Fruit fly (Drosophila melanogaster) whole organism, wandering third instar larva: ENCODE results near the gene AstA-R1.

Experiments used
- Abd-B ChIP-seq: fragments of >200 bp; optimal IDR thresholded peaks from 2 replicates; lab custom pipeline; 2017; ENCODE audit warnings: missing biosample characterization, missing genetic modification characterization
- GATAd ChIP-seq: sonication (Bioruptor generic); optimal IDR thresholded peaks from 2 replicates; lab custom pipeline; 2016; ENCODE audit warnings: missing biosample characterization, missing genetic modification characterization
- HLH106 ChIP-seq: fragments of 200-800 bp; optimal IDR thresholded peaks from 3 replicates; lab custom pipeline; 2019; ENCODE audit warnings: missing biosample characterization, mild to moderate bottlenecking, missing genetic modification characterization, moderate library complexity
- Myc ChIP-seq: fragments of >200 bp; optimal IDR thresholded peaks from 2 replicates; lab custom pipeline; 2017
- Sp1 ChIP-seq: fragments of 200-800 bp; sonication (Bioruptor generic); optimal IDR thresholded peaks from 3 replicates; lab custom pipeline; 2019; ENCODE audit warnings: missing biosample characterization, mild to moderate bottlenecking, missing genetic modification characterization, moderate library complexity
- dl ChIP-seq, 2 experiments: fragments of 175-275, 200-275 bp in 1 of 2; fragments of 200-275 bp in 1 of 2; sonication (Bioruptor generic); optimal IDR thresholded peaks; lab custom pipeline; 2018; ENCODE audit warnings: mild to moderate bottlenecking in 2 of 2, missing biosample characterization in 2 of 2, missing genetic modification characterization in 2 of 2, moderate library complexity in 2 of 2; ENCODE audit not compliant: partially characterized antibody in 2 of 2, insufficient read depth in 1 of 2
- dmrt93B ChIP-seq: fragments of 200-800 bp; sonication (Bioruptor generic); optimal IDR thresholded peaks from 2 replicates; lab custom pipeline; 2018; ENCODE audit warnings: missing biosample characterization, mild to moderate bottlenecking, missing genetic modification characterization
- ey ChIP-seq: fragments of 200-800 bp; sonication (Bioruptor generic); optimal IDR thresholded peaks from 2 replicates; lab custom pipeline; 2016; ENCODE audit warnings: missing biosample characterization, missing genetic modification characterization
- fru ChIP-seq: fragments of 200-800 bp; sonication (Bioruptor generic); optimal IDR thresholded peaks from 3 replicates; lab custom pipeline; 2016; ENCODE audit warnings: missing biosample characterization, mild to moderate bottlenecking, missing genetic modification characterization
- h ChIP-seq: fragments of 200-800 bp; sonication (Bioruptor generic); optimal IDR thresholded peaks from 3 replicates; lab custom pipeline; 2016; ENCODE audit warnings: missing biosample characterization, mild to moderate bottlenecking, missing genetic modification characterization
- sage ChIP-seq: fragments of 200-800 bp; sonication (Bioruptor generic); optimal IDR thresholded peaks from 2 replicates; lab custom pipeline; 2016; ENCODE audit warnings: missing biosample characterization, mild to moderate bottlenecking, missing genetic modification characterization
- sv ChIP-seq: fragments of 200-800 bp; sonication (Bioruptor generic); optimal IDR thresholded peaks from 3 replicates; lab custom pipeline; 2016; ENCODE audit warnings: missing biosample characterization, missing genetic modification characterization
- tai ChIP-seq: sonication (Bioruptor generic); optimal IDR thresholded peaks from 2 replicates; lab custom pipeline; 2016; ENCODE audit warnings: missing biosample characterization, missing genetic modification characterization
- woc ChIP-seq: sonication (Bioruptor generic); optimal IDR thresholded peaks from 2 replicates; lab custom pipeline; 2016; ENCODE audit warnings: missing biosample characterization, mild to moderate bottlenecking, missing genetic modification characterization

The AstA-R1 gene

DNA sequence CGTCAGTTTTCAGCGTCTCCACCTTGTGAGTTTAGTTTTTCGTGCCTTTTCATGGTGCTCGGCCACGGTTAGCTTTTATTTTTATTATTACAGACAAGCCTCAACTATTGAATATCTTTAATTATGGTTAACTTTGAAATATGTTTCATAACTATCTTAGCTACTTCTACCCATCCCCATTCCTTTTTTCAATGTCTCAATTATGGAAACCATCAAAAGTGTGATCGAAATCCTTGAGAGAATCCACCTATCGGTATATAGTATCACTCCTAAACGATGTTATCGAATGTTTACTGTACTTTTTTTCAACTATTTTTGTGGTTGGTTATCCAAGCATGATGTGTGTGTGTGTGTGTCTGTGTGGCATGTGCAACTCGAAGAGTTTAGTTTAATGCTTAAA lies 139.7 kb downstream of the AstA-R1 start:
- TF ChIP-seq Abd-B (GFP tag; lab: Kevin White, UChicago) (no peak), ey (no peak)

DNA sequence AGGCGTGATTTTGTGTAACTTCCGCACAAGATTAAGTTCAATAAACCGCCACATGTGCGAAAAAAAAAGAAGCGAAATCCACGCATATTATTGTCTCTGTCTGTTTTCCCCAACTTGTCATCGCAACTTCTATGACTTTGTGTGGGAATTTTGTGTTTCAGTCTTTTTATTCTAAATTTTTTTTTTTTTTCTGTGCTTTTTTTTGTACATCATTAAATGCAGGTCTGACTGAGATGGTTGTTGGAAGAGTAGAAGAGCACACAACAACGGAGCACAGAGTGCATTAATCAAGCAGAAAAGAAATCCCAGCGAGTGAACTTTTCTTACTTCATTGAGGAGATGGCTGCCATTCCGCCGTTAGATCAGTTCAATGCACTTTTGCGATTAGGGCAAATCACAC lies 141.3 kb downstream of the AstA-R1 start:
- no peak for TF ChIP-seq woc
- TF ChIP-seq tai (GFP tag; lab: Kevin White, UChicago) = no peak
- TF ChIP-seq Myc (lab: Kevin White, UChicago) = no peak
- no peak for TF ChIP-seq h (GFP tag; lab: Kevin White, UChicago)
- no peak for TF ChIP-seq sage (GFP tag; lab: Kevin White, UChicago)
- no peak for TF ChIP-seq dmrt93B (GFP tag; lab: Kevin White, UChicago)
- TF ChIP-seq Sp1 (GFP tag; lab: Kevin White, UChicago) = no peak
- TF ChIP-seq HLH106 = no peak
- no peak for TF ChIP-seq sv (GFP tag; lab: Kevin White, UChicago)
- no peak for TF ChIP-seq GATAd (GFP tag; lab: Kevin White, UChicago)
- no peak for TF ChIP-seq dl (GFP tag; optimal IDR thresholded peaks at IDR 0.05; lab: Kevin White, UChicago; ENCODE audit: insufficient read depth in 1 of 2, partially characterized antibody in 2 of 2)
- TF ChIP-seq fru = no peak
